Fruit fly (Drosophila melanogaster) whole organism, embryonic: ENCODE data around the gene bora.
A peak's percentile ranks its signal among the peaks of the same experiment; 100 is the strongest.

Source experiments
- Bgb ChIP-seq: fragments of 200-800 bp; sonication (Bioruptor generic); IDR thresholded peaks from 2 replicates; pipeline ENCODE4 v1.3.6; 2022; ENCODE audit warnings: missing biosample characterization, missing genetic modification characterization; ENCODE audit not compliant: partially characterized antibody
- CG11456 ChIP-seq: fragments of 200-800 bp; sonication (Bioruptor generic); IDR thresholded peaks from 3 replicates; pipeline ENCODE4 v1.3.6; 2022; ENCODE audit warnings: missing biosample characterization, missing genetic modification characterization
- CG12299 ChIP-seq: fragments of 200-800 bp; sonication (Bioruptor generic); optimal IDR thresholded peaks from 2 replicates; lab custom pipeline; 2018; ENCODE audit warnings: missing biosample characterization, mild to moderate bottlenecking, missing genetic modification characterization
- CG13123 ChIP-seq: fragments of 200-800 bp; sonication (Bioruptor generic); optimal IDR thresholded peaks from 2 replicates; lab custom pipeline; 2016; ENCODE audit warnings: missing biosample characterization, missing genetic modification characterization
- CG13624 ChIP-seq: fragments of 200-800 bp; sonication (Bioruptor generic); optimal IDR thresholded peaks from 2 replicates; lab custom pipeline; 2016; ENCODE audit warnings: missing biosample characterization, missing genetic modification characterization
- CG14014 ChIP-seq: fragments of 200-800 bp; sonication (Bioruptor generic); IDR thresholded peaks from 2 replicates; pipeline ENCODE4 v1.3.6; 2022; ENCODE audit warnings: missing biosample characterization, missing genetic modification characterization
- CG14050 ChIP-seq: fragments of 200-800 bp; sonication (Bioruptor generic); IDR thresholded peaks from 3 replicates; pipeline ENCODE4 v1.3.6; 2022; ENCODE audit warnings: missing biosample characterization, missing genetic modification characterization
- CG14441 ChIP-seq: fragments of 200-800 bp; sonication (Bioruptor generic); IDR thresholded peaks from 2 replicates; pipeline ENCODE4 v1.3.6; 2022; ENCODE audit warnings: missing biosample characterization, missing genetic modification characterization
- CG1647 ChIP-seq: fragments of 200-800 bp; sonication (Bioruptor generic); optimal IDR thresholded peaks from 3 replicates; lab custom pipeline; 2016; ENCODE audit warnings: missing biosample characterization, missing genetic modification characterization
- CG17186 ChIP-seq: fragments of 200-800 bp; sonication (Bioruptor generic); optimal IDR thresholded peaks from 3 replicates; lab custom pipeline; 2017; ENCODE audit warnings: missing biosample characterization, missing genetic modification reagents, missing genetic modification characterization
- CG17359 ChIP-seq: fragments of 200-800 bp; sonication (Bioruptor generic); optimal IDR thresholded peaks from 3 replicates; lab custom pipeline; 2018; ENCODE audit warnings: missing biosample characterization, mild to moderate bottlenecking, missing genetic modification characterization, moderate library complexity
- CG18011 ChIP-seq: fragments of 200-800 bp; sonication (Bioruptor generic); optimal IDR thresholded peaks from 2 replicates; lab custom pipeline; 2017; ENCODE audit warnings: missing biosample characterization, missing genetic modification characterization, mild to moderate bottlenecking, moderate library complexity, missing genotype
- CG3065 ChIP-seq: fragments of 200-800 bp; sonication (Bioruptor generic); optimal IDR thresholded peaks from 2 replicates; lab custom pipeline; 2016; ENCODE audit warnings: missing biosample characterization, missing genetic modification characterization
- CG3163 ChIP-seq: fragments of 200-800 bp; sonication (Bioruptor generic); optimal IDR thresholded peaks from 3 replicates; lab custom pipeline; 2016; ENCODE audit warnings: missing biosample characterization, missing genetic modification characterization
- CG32772 ChIP-seq: fragments of 200-800 bp; sonication (Bioruptor generic); IDR thresholded peaks from 2 replicates; pipeline ENCODE4 v1.3.6; 2022; ENCODE audit warnings: missing biosample characterization, missing genetic modification characterization
- CG3847 ChIP-seq: fragments of 200-800 bp; sonication (Bioruptor generic); IDR thresholded peaks from 2 replicates; pipeline ENCODE4 v1.3.6; 2022; ENCODE audit warnings: missing biosample characterization, missing genetic modification characterization
- CG6854 ChIP-seq: fragments of 200-800 bp; sonication (Bioruptor generic); optimal IDR thresholded peaks from 3 replicates; lab custom pipeline; 2017; ENCODE audit warnings: missing biosample characterization, mild to moderate bottlenecking, missing genetic modification characterization
- CG7271 ChIP-seq: fragments of 200-800 bp; sonication (Bioruptor generic); optimal IDR thresholded peaks from 2 replicates; lab custom pipeline; 2018; ENCODE audit warnings: missing biosample characterization, mild to moderate bottlenecking, missing genetic modification characterization, moderate library complexity
- CG8359 ChIP-seq: fragments of 200-800 bp; sonication (Bioruptor generic); optimal IDR thresholded peaks from 2 replicates; lab custom pipeline; 2017; ENCODE audit warnings: missing biosample characterization, mild to moderate bottlenecking, missing genetic modification characterization, borderline replicate concordance
- CTCF ChIP-seq: fragments of 200-800 bp; sonication (Bioruptor generic); optimal IDR thresholded peaks from 2 replicates; lab custom pipeline; 2017; ENCODE audit warnings: missing biosample characterization, mild to moderate bottlenecking, missing genetic modification characterization, moderate library complexity
- Chrac-16 ChIP-seq: fragments of 200-800 bp; sonication (Bioruptor generic); optimal IDR thresholded peaks from 3 replicates; lab custom pipeline; 2016; ENCODE audit warnings: missing biosample characterization, missing genetic modification characterization
- CoRest ChIP-seq: fragments of 200-800 bp; sonication (Bioruptor generic); optimal IDR thresholded peaks from 3 replicates; lab custom pipeline; 2018; ENCODE audit warnings: missing biosample characterization, mild to moderate bottlenecking, missing genetic modification characterization, moderate library complexity
- D19A ChIP-seq: fragments of 200-800 bp; optimal IDR thresholded peaks from 3 replicates; lab custom pipeline; 2019; ENCODE audit warnings: missing biosample characterization, mild to moderate bottlenecking, missing genetic modification characterization, moderate library complexity
- Dek ChIP-seq: fragments of 200-800 bp; sonication (Bioruptor generic); optimal IDR thresholded peaks from 3 replicates; lab custom pipeline; 2019; ENCODE audit warnings: missing biosample characterization, mild to moderate bottlenecking, missing genetic modification characterization, moderate library complexity
- Drgx ChIP-seq: fragments of 200-800 bp; sonication (Bioruptor generic); IDR thresholded peaks from 2 replicates; pipeline ENCODE4 v1.3.6; 2022; ENCODE audit warnings: missing biosample characterization, missing genetic modification characterization
- E2f1 ChIP-seq: fragments of 200-800 bp; sonication (Bioruptor generic); IDR thresholded peaks from 2 replicates; pipeline ENCODE4 v1.3.6; 2022; ENCODE audit warnings: missing biosample characterization, missing genetic modification characterization
- Gsc ChIP-seq: fragments of 200-800 bp; sonication (Bioruptor generic); IDR thresholded peaks from 2 replicates; pipeline ENCODE4 v1.3.6; 2022; ENCODE audit warnings: missing biosample characterization, missing genetic modification characterization
- HLH3B ChIP-seq: fragments of 200-800 bp; sonication (Bioruptor generic); IDR thresholded peaks from 2 replicates; pipeline ENCODE4 v1.3.6; 2022; ENCODE audit warnings: missing biosample characterization, missing genetic modification characterization
- MTF-1 ChIP-seq: fragments of 200-800 bp; sonication (Bioruptor generic); optimal IDR thresholded peaks from 2 replicates; lab custom pipeline; 2018; ENCODE audit warnings: missing biosample characterization, mild to moderate bottlenecking, missing genetic modification characterization, borderline replicate concordance
- Nf-YB ChIP-seq: fragments of 200-800 bp; sonication (Bioruptor generic); optimal IDR thresholded peaks from 3 replicates; lab custom pipeline; 2019; ENCODE audit warnings: missing biosample characterization, mild to moderate bottlenecking, missing genetic modification characterization, moderate library complexity
- Sry-δ ChIP-seq: fragments of 200-800 bp; sonication (Bioruptor generic); optimal IDR thresholded peaks from 2 replicates; lab custom pipeline; 2016; ENCODE audit warnings: missing biosample characterization, missing genetic modification characterization
- amos ChIP-seq: fragments of 200-800 bp; sonication (Bioruptor generic); IDR thresholded peaks from 2 replicates; pipeline ENCODE4 v1.3.6; 2022; ENCODE audit warnings: missing biosample characterization, missing genetic modification characterization; ENCODE audit not compliant: partially characterized antibody
- bcd ChIP-seq: fragments of 200-800 bp; sonication (Bioruptor generic); optimal IDR thresholded peaks from 2 replicates; lab custom pipeline; 2017; ENCODE audit warnings: missing biosample characterization, mild to moderate bottlenecking, missing genetic modification characterization
- chinmo ChIP-seq: fragments of 200-800 bp; sonication (Bioruptor generic); IDR thresholded peaks from 4 replicates; pipeline ENCODE4 v1.3.6; 2022; ENCODE audit warnings: missing biosample characterization, missing genetic modification characterization; ENCODE audit not compliant: partially characterized antibody
- croc ChIP-seq: fragments of 200-800 bp; sonication (Bioruptor generic); conservative IDR thresholded peaks from 3 replicates; pipeline ENCODE4 v1.3.6; 2022; ENCODE audit warnings: missing biosample characterization, missing genetic modification characterization
- eve ChIP-seq, 2 experiments: fragments of >200 bp; optimal IDR thresholded peaks; 2 replicates each; lab custom pipeline; 2017; ENCODE audit warnings: missing biosample characterization in 2 of 2, missing genetic modification characterization in 2 of 2
- fd64A ChIP-seq: fragments of 200-800 bp; sonication (Bioruptor generic); optimal IDR thresholded peaks from 3 replicates; lab custom pipeline; 2018; ENCODE audit warnings: missing biosample characterization, mild to moderate bottlenecking, missing genetic modification characterization
- gsb ChIP-seq: fragments of 200-800 bp; sonication (Bioruptor generic); IDR thresholded peaks from 2 replicates; pipeline ENCODE4 v1.3.6; 2022; ENCODE audit warnings: missing biosample characterization, missing genetic modification characterization
- gsb-n ChIP-seq: fragments of 200-800 bp; sonication (Bioruptor generic); optimal IDR thresholded peaks from 3 replicates; lab custom pipeline; 2018; ENCODE audit warnings: missing biosample characterization, mild to moderate bottlenecking, missing genetic modification characterization
- h ChIP-seq: fragments of >200 bp; optimal IDR thresholded peaks from 2 replicates; lab custom pipeline; 2017
- inv ChIP-seq: fragments of 200-800 bp; sonication (Bioruptor generic); IDR thresholded peaks from 2 replicates; pipeline ENCODE4 v1.3.6; 2022; ENCODE audit warnings: missing biosample characterization, missing genetic modification characterization; ENCODE audit not compliant: partially characterized antibody
- jing ChIP-seq: fragments of 200-800 bp; sonication (Bioruptor generic); optimal IDR thresholded peaks from 2 replicates; lab custom pipeline; 2018; ENCODE audit warnings: missing biosample characterization, mild to moderate bottlenecking, missing genetic modification characterization
- lola ChIP-seq, 3 experiments: fragments of >200 bp in 2 of 3; fragments of 200-800 bp in 1 of 3; sonication (Bioruptor generic) in 1 of 3; optimal IDR thresholded peaks; 2 replicates each; lab custom pipeline; 2017 to 2019; ENCODE audit warnings: missing biosample characterization in 3 of 3, missing genetic modification characterization in 3 of 3, mild to moderate bottlenecking in 1 of 3, moderate library complexity in 1 of 3
- pan ChIP-seq, 4 experiments: fragments of >200 bp in 3 of 4; fragments of 200-800 bp in 1 of 4; sonication (Bioruptor generic) in 1 of 4; optimal IDR thresholded peaks in 3 of 4; IDR thresholded peaks in 1 of 4; 2 replicates each; pipeline versions ENCODE4 v1.3.6 to Lab custom; 2017 to 2022; ENCODE audit warnings: missing biosample characterization in 2 of 4, missing genetic modification characterization in 2 of 4, mixed read lengths in 1 of 4
- pb ChIP-seq: fragments of 200-800 bp; sonication (Bioruptor generic); optimal IDR thresholded peaks from 3 replicates; lab custom pipeline; 2016; ENCODE audit warnings: missing biosample characterization, missing genetic modification characterization
- pnt ChIP-seq: fragments of 200-800 bp; sonication (Bioruptor generic); optimal IDR thresholded peaks from 3 replicates; lab custom pipeline; 2016; ENCODE audit warnings: missing biosample characterization, missing genetic modification characterization
- slp2 ChIP-seq: fragments of 200-800 bp; sonication (Bioruptor generic); optimal IDR thresholded peaks from 2 replicates; lab custom pipeline; 2016; ENCODE audit warnings: missing biosample characterization, missing genetic modification characterization

The bora gene

DNA sequence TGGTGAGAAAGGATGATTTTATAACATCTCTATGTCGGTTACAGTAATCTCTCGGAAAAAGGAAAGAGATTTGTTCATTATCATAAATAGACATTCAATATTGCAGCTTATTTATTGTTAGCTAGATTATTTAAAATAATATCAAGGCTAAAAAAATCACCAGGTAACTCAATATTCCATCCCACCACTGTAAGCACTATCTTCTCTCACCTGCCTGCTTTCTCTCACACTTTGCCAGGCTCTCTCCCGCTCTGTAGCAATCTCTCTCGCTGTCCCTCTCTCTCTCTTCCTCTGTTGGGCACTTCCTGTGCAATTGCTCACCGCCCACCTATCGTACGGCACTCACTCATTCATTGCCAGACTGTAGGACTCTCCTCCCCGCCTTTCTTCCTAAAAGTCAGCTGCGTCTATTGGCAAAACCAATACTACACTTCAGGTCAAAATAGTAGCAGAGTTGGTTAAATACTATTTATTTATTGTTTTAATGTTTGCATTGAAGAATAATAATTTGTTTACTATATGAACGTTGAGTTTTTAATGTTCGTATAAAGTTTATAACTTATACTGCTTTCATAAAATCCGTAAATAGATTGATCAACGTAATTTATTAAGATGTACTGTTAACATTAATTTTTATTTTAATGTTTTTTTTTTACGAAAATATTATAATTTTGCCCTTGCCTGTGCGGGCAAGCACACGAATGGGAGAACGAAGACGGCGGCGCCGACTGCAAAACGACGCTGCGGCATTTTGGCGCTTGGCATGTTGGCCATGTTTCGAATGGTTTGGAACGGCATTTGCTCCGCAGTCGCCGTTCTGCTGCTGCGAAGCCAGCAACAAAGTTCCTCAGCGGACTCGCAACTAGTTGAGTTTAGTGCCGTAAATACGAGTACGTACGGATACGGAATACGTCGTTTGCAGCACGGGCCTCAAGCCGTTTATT is 18.4 kb downstream of the bora start (continued):
- peak; percentile 96 for TF ChIP-seq gsb (GFP tag; lab: Robert Waterston, UW)
- TF ChIP-seq slp2 (GFP tag; lab: Kevin White, UChicago), result peak; percentile 88
- TF ChIP-seq croc (GFP tag; lab: Robert Waterston, UW), result peak; percentile 84
- peak; percentile 68 for TF ChIP-seq CG13123 (GFP tag; lab: Kevin White, UChicago)
- TF ChIP-seq D19A (tag; lab: Kevin White, UChicago), result peak; percentile 45
- peak; percentile 98 for TF ChIP-seq CG14014 (GFP tag; lab: Robert Waterston, UW)
- no peak for TF ChIP-seq h (lab: Kevin White, UChicago)
- peak; percentile 74 for TF ChIP-seq gsb-n
- peak; percentile 93 for TF ChIP-seq CoRest (tag; lab: Kevin White, UChicago)
- TF ChIP-seq CG18011 (GFP tag; lab: Kevin White, UChicago), result peak; percentile 84
- TF ChIP-seq amos, result no peak
- peak; percentile 72 for TF ChIP-seq MTF-1 (GFP tag; lab: Kevin White, UChicago)
- TF ChIP-seq Drgx (GFP tag; lab: Robert Waterston, UW), result peak; percentile 98
- peak; percentile 97 for TF ChIP-seq CG13624
- TF ChIP-seq pan (optimal IDR thresholded peaks at IDR 0.05; lab: Kevin White, UChicago), result no peak
- TF ChIP-seq pan (GFP tag; optimal IDR thresholded peaks at IDR 0.05 in 1 of 2, IDR thresholded peaks at IDR 0.05 in 1 of 2), result peak in 1 of 2 experiments; percentile 98
- TF ChIP-seq E2f1, result peak; percentile 97
- no peak for TF ChIP-seq CG7271 (tag; lab: Kevin White, UChicago)
- peak; percentile 75 for TF ChIP-seq pnt (GFP tag; lab: Kevin White, UChicago)
- peak; percentile 99 for TF ChIP-seq CG11456 (GFP tag; lab: Robert Waterston, UW)
- peak; percentile 84 for TF ChIP-seq CG3163 (GFP tag; lab: Kevin White, UChicago)
- TF ChIP-seq Dek (tag; lab: Kevin White, UChicago), result peak; percentile 90
- TF ChIP-seq CG1647 (GFP tag; lab: Kevin White, UChicago), result peak; percentile 84
- peak; percentile 95 for TF ChIP-seq CG14050
- peak; percentile 98 for TF ChIP-seq HLH3B (GFP tag; lab: Robert Waterston, UW)
- peak; percentile 90 for TF ChIP-seq CG6854 (GFP tag; lab: Kevin White, UChicago)
- peak; percentile 75 for TF ChIP-seq Nf-YB
- peak; percentile 80 for TF ChIP-seq pb (GFP tag; lab: Kevin White, UChicago)
- peak; percentile 97 for TF ChIP-seq CG14441 (GFP tag; lab: Robert Waterston, UW)
- peak; percentile 22 for TF ChIP-seq CTCF (GFP tag; lab: Kevin White, UChicago)
- TF ChIP-seq jing (GFP tag; lab: Kevin White, UChicago), result peak; percentile 85
- peak in 1 of 3 experiments; percentile 69 for TF ChIP-seq lola (GFP tag; optimal IDR thresholded peaks at IDR 0.05; lab: Kevin White, UChicago)
- peak; percentile 94 for TF ChIP-seq Chrac-16 (GFP tag; lab: Kevin White, UChicago)
- peak; percentile 47 for TF ChIP-seq CG3065
- peak; percentile 48 for TF ChIP-seq CG8359 (GFP tag; lab: Kevin White, UChicago)
- TF ChIP-seq CG17359 (tag; lab: Kevin White, UChicago), result peak; percentile 93
- TF ChIP-seq CG12299, result peak; percentile 90
- peak; percentile 35 for TF ChIP-seq CG17186 (GFP tag; lab: Kevin White, UChicago)
- TF ChIP-seq chinmo (GFP tag; lab: Robert Waterston, UW), result no peak
- no peak for TF ChIP-seq Gsc (GFP tag; lab: Robert Waterston, UW)
- peak in 1 of 2 experiments; percentile 92 for TF ChIP-seq eve (GFP tag; optimal IDR thresholded peaks at IDR 0.05; lab: Kevin White, UChicago)
- TF ChIP-seq CG3847 (GFP tag; lab: Robert Waterston, UW), result peak; percentile 98
- TF ChIP-seq inv (GFP tag; lab: Robert Waterston, UW), result no peak
- peak; percentile 92 for TF ChIP-seq bcd
- TF ChIP-seq Bgb, result peak; percentile 48; the same call in 1 of the 2 replicates
- TF ChIP-seq CG32772 (GFP tag; lab: Robert Waterston, UW), result peak; percentile 98
- peak; percentile 66 for TF ChIP-seq Sry-δ (GFP tag; lab: Kevin White, UChicago)
- peak; percentile 53 for TF ChIP-seq fd64A (GFP tag; lab: Kevin White, UChicago)
